Fruit fly (Drosophila melanogaster) whole organism, embryonic: Measurements from ENCODE around the gene CG15803.

Experiments
- B-H1 ChIP-seq: fragments of 200-800 bp; sonication (Bioruptor generic); IDR thresholded peaks from 3 replicates; pipeline ENCODE4 v1.3.6; 2022; ENCODE audit warnings: missing biosample characterization, missing genetic modification characterization
- CG10565 ChIP-seq: fragments of 200-800 bp; sonication (Bioruptor generic); optimal IDR thresholded peaks from 3 replicates; lab custom pipeline; 2016; ENCODE audit warnings: missing biosample characterization, mild to moderate bottlenecking, missing genetic modification characterization
- CG11093 ChIP-seq: fragments of 200-800 bp; sonication (Bioruptor generic); IDR thresholded peaks from 3 replicates; pipeline ENCODE4 v1.3.6; 2022; ENCODE audit warnings: missing biosample characterization, missing genetic modification characterization
- CG11695 ChIP-seq: fragments of 200-800 bp; sonication (Bioruptor generic); IDR thresholded peaks from 3 replicates; pipeline ENCODE4 v1.3.6; 2022; ENCODE audit warnings: missing biosample characterization, missing genetic modification characterization
- CG12219 ChIP-seq: fragments of 200-800 bp; sonication (Bioruptor generic); optimal IDR thresholded peaks from 3 replicates; lab custom pipeline; 2018; ENCODE audit warnings: missing biosample characterization, mild to moderate bottlenecking, missing genetic modification characterization
- CG12236 ChIP-seq: fragments of 200-800 bp; sonication (Bioruptor generic); optimal IDR thresholded peaks from 2 replicates; lab custom pipeline; 2016; ENCODE audit warnings: missing biosample characterization, missing genetic modification characterization
- CG14014 ChIP-seq: fragments of 200-800 bp; sonication (Bioruptor generic); IDR thresholded peaks from 2 replicates; pipeline ENCODE4 v1.3.6; 2022; ENCODE audit warnings: missing biosample characterization, missing genetic modification characterization
- CG14860 ChIP-seq: fragments of 200-800 bp; sonication (Bioruptor generic); IDR thresholded peaks from 3 replicates; pipeline ENCODE4 v1.3.6; 2022; ENCODE audit warnings: missing biosample characterization, missing genetic modification characterization; ENCODE audit not compliant: partially characterized antibody
- CG15514 ChIP-seq: fragments of 200-800 bp; sonication (Bioruptor generic); optimal IDR thresholded peaks from 3 replicates; lab custom pipeline; 2017; ENCODE audit warnings: missing biosample characterization, missing genetic modification characterization, mild to moderate bottlenecking, moderate library complexity, missing genetic modification reagents
- CG1602 ChIP-seq: fragments of 200-800 bp; sonication (Bioruptor generic); optimal IDR thresholded peaks from 3 replicates; lab custom pipeline; 2016; ENCODE audit warnings: missing biosample characterization, missing genetic modification characterization
- CG17802 ChIP-seq: fragments of 200-800 bp; sonication (Bioruptor generic); optimal IDR thresholded peaks from 2 replicates; lab custom pipeline; 2018; ENCODE audit warnings: missing biosample characterization, mild to moderate bottlenecking, missing genetic modification characterization, moderate library complexity
- CG17912 ChIP-seq: fragments of 200-800 bp; sonication (Bioruptor generic); optimal IDR thresholded peaks from 2 replicates; lab custom pipeline; 2018; ENCODE audit warnings: missing biosample characterization, mild to moderate bottlenecking, missing genetic modification characterization
- CG1832 ChIP-seq: fragments of 200-800 bp; sonication (Bioruptor generic); optimal IDR thresholded peaks from 2 replicates; lab custom pipeline; 2017; ENCODE audit warnings: missing biosample characterization, mild to moderate bottlenecking, missing genetic modification characterization, inconsistent platforms
- CG18599 ChIP-seq: fragments of 200-800 bp; sonication (Bioruptor generic); optimal IDR thresholded peaks from 3 replicates; lab custom pipeline; 2017; ENCODE audit warnings: missing biosample characterization, missing genetic modification characterization, mild to moderate bottlenecking, moderate library complexity, missing genetic modification reagents
- CG2199 ChIP-seq: fragments of 200-800 bp; sonication (Bioruptor generic); IDR thresholded peaks from 3 replicates; pipeline ENCODE4 v1.3.6; 2022; ENCODE audit warnings: missing biosample characterization, missing genetic modification characterization
- CG32532 ChIP-seq: fragments of 200-800 bp; sonication (Bioruptor generic); IDR thresholded peaks from 2 replicates; pipeline ENCODE4 v1.3.6; 2022; ENCODE audit warnings: missing biosample characterization, missing genetic modification characterization
- CG4360 ChIP-seq: fragments of 200-800 bp; sonication (Bioruptor generic); IDR thresholded peaks from 2 replicates; pipeline ENCODE4 v1.3.6; 2022; ENCODE audit warnings: missing biosample characterization, missing genetic modification characterization
- CG4424 ChIP-seq: fragments of 200-800 bp; sonication (Bioruptor generic); optimal IDR thresholded peaks from 3 replicates; lab custom pipeline; 2016; ENCODE audit warnings: missing biosample characterization, missing genetic modification characterization
- CG4820 ChIP-seq: fragments of 200-800 bp; sonication (Bioruptor generic); optimal IDR thresholded peaks from 3 replicates; lab custom pipeline; 2016; ENCODE audit warnings: missing biosample characterization, missing genetic modification characterization
- CG4854 ChIP-seq: fragments of 200-800 bp; sonication (Bioruptor generic); optimal IDR thresholded peaks from 2 replicates; lab custom pipeline; 2016; ENCODE audit warnings: missing biosample characterization, missing genetic modification characterization, inconsistent platforms
- CG6272 ChIP-seq: fragments of 200-800 bp; sonication (Bioruptor generic); IDR thresholded peaks from 2 replicates; pipeline ENCODE4 v1.3.6; 2022; ENCODE audit warnings: missing biosample characterization, missing genetic modification characterization
- CG7745 ChIP-seq: fragments of 200-800 bp; sonication (Bioruptor generic); optimal IDR thresholded peaks from 2 replicates; lab custom pipeline; 2018; ENCODE audit warnings: missing biosample characterization, mild to moderate bottlenecking, missing genetic modification characterization, moderate library complexity
- CHES-1-like ChIP-seq: fragments of 200-800 bp; sonication (Bioruptor generic); optimal IDR thresholded peaks from 2 replicates; lab custom pipeline; 2016; ENCODE audit warnings: missing biosample characterization, missing genetic modification characterization
- CoRest ChIP-seq: fragments of 200-800 bp; sonication (Bioruptor generic); optimal IDR thresholded peaks from 3 replicates; lab custom pipeline; 2018; ENCODE audit warnings: missing biosample characterization, mild to moderate bottlenecking, missing genetic modification characterization, moderate library complexity
- Doc2 ChIP-seq: fragments of 200-800 bp; sonication (Bioruptor generic); IDR thresholded peaks from 2 replicates; pipeline ENCODE4 v1.3.6; 2022; ENCODE audit warnings: missing biosample characterization, missing genetic modification characterization
- Doc3 ChIP-seq: fragments of 200-800 bp; sonication (Bioruptor generic); IDR thresholded peaks from 3 replicates; pipeline ENCODE4 v1.3.6; 2022; ENCODE audit warnings: missing biosample characterization, missing genetic modification characterization; ENCODE audit not compliant: partially characterized antibody
- Ets97D ChIP-seq: fragments of 200-800 bp; sonication (Bioruptor generic); optimal IDR thresholded peaks from 3 replicates; lab custom pipeline; 2016; ENCODE audit warnings: missing biosample characterization, missing genetic modification characterization
- GATAe ChIP-seq: fragments of 200-800 bp; sonication (Bioruptor generic); conservative IDR thresholded peaks from 2 replicates; pipeline ENCODE4 v1.3.6; 2022; ENCODE audit warnings: missing biosample characterization, missing genetic modification characterization
- Lhr ChIP-seq: fragments of 200-800 bp; sonication (Bioruptor generic); optimal IDR thresholded peaks from 3 replicates; lab custom pipeline; 2017; ENCODE audit warnings: mild to moderate bottlenecking, missing biosample characterization, missing genetic modification reagents, missing genetic modification characterization
- Med ChIP-seq: fragments of 200-800 bp; sonication (Bioruptor generic); peaks from one replicate; lab custom pipeline; 2016; ENCODE audit warnings: missing biosample characterization, missing genetic modification characterization, mild to moderate bottlenecking, inconsistent platforms, moderate library complexity
- NC2α ChIP-seq: fragments of 200-800 bp; sonication (Bioruptor generic); optimal IDR thresholded peaks from 2 replicates; lab custom pipeline; 2016; ENCODE audit warnings: missing biosample characterization, missing genetic modification characterization
- NK7.1 ChIP-seq: fragments of 200-800 bp; sonication (Bioruptor generic); optimal IDR thresholded peaks from 3 replicates; lab custom pipeline; 2016; ENCODE audit warnings: missing biosample characterization, missing genetic modification characterization
- Neu2 ChIP-seq: fragments of 200-800 bp; sonication (Bioruptor generic); optimal IDR thresholded peaks from 3 replicates; lab custom pipeline; 2016; ENCODE audit warnings: missing biosample characterization, missing genetic modification characterization, borderline replicate concordance
- ac ChIP-seq: fragments of 200-800 bp; sonication (Bioruptor generic); optimal IDR thresholded peaks from 3 replicates; lab custom pipeline; 2017; ENCODE audit warnings: missing biosample characterization, mild to moderate bottlenecking, missing genetic modification characterization
- ara ChIP-seq: fragments of 200-800 bp; sonication (Bioruptor generic); IDR thresholded peaks from 2 replicates; pipeline ENCODE4 v1.3.6; 2022; ENCODE audit warnings: missing biosample characterization, missing genetic modification characterization
- chif ChIP-seq, 2 experiments: fragments of 200-800 bp; sonication (Bioruptor generic); optimal IDR thresholded peaks; 3 replicates each; lab custom pipeline; 2016; ENCODE audit warnings: missing biosample characterization in 2 of 2, missing genetic modification characterization in 2 of 2
- crol ChIP-seq: fragments of 200-800 bp; sonication (Bioruptor generic); IDR thresholded peaks from 2 replicates; pipeline ENCODE4 v1.3.6; 2022; ENCODE audit warnings: missing biosample characterization, missing genetic modification characterization
- dm ChIP-seq: fragments of 200-800 bp; sonication (Bioruptor generic); optimal IDR thresholded peaks from 3 replicates; lab custom pipeline; 2016; ENCODE audit warnings: missing biosample characterization, missing genetic modification characterization
- grn ChIP-seq: fragments of 200-800 bp; sonication (Bioruptor generic); optimal IDR thresholded peaks from 3 replicates; lab custom pipeline; 2017; ENCODE audit warnings: missing biosample characterization, missing genetic modification characterization
- hkb ChIP-seq, 2 experiments: fragments of 200-800 bp in 1 of 2; fragments of >200 bp in 1 of 2; sonication (Bioruptor generic) in 1 of 2; IDR thresholded peaks in 1 of 2; optimal IDR thresholded peaks in 1 of 2; 2 replicates each; pipeline versions ENCODE4 v1.3.6 to Lab custom; 2017 to 2022; ENCODE audit warnings: missing biosample characterization in 1 of 2, missing genetic modification characterization in 1 of 2
- nmo ChIP-seq: fragments of 200-800 bp; sonication (Bioruptor generic); optimal IDR thresholded peaks from 2 replicates; lab custom pipeline; 2018; ENCODE audit warnings: missing biosample characterization, mild to moderate bottlenecking, missing genetic modification characterization, moderate library complexity
- odd ChIP-seq: fragments of 200-800 bp; sonication (Bioruptor generic); optimal IDR thresholded peaks from 2 replicates; lab custom pipeline; 2017; ENCODE audit warnings: missing biosample characterization, mild to moderate bottlenecking, missing genetic modification characterization
- scrt ChIP-seq: fragments of 200-800 bp; sonication (Bioruptor generic); optimal IDR thresholded peaks from 2 replicates; lab custom pipeline; 2018; ENCODE audit warnings: missing biosample characterization, mild to moderate bottlenecking, missing genetic modification characterization, moderate library complexity
- sens ChIP-seq: fragments of 200-800 bp; sonication (Bioruptor generic); peaks from one replicate; lab custom pipeline; 2016; ENCODE audit warnings: missing biosample characterization, missing genetic modification characterization
- sima ChIP-seq: fragments of 200-800 bp; sonication (Bioruptor generic); optimal IDR thresholded peaks from 2 replicates; lab custom pipeline; 2016; ENCODE audit warnings: missing biosample characterization, missing genetic modification characterization
- so ChIP-seq: fragments of 200-800 bp; sonication (Bioruptor generic); IDR thresholded peaks from 3 replicates; pipeline ENCODE4 v1.3.6; 2022; ENCODE audit warnings: missing biosample characterization, missing genetic modification characterization
- sqz ChIP-seq: fragments of 200-800 bp; sonication (Bioruptor generic); optimal IDR thresholded peaks from 3 replicates; lab custom pipeline; 2018; ENCODE audit warnings: missing biosample characterization, mild to moderate bottlenecking, missing genetic modification characterization
- tio ChIP-seq: fragments of 200-800 bp; sonication (Bioruptor generic); optimal IDR thresholded peaks from 2 replicates; lab custom pipeline; 2017; ENCODE audit warnings: missing biosample characterization, missing genetic modification characterization, inconsistent platforms
- wdn ChIP-seq: fragments of 200-800 bp; sonication (Bioruptor generic); IDR thresholded peaks from 2 replicates; pipeline ENCODE4 v1.3.6; 2022; ENCODE audit warnings: missing biosample characterization, missing genetic modification characterization

The CG15803 gene

DNA sequence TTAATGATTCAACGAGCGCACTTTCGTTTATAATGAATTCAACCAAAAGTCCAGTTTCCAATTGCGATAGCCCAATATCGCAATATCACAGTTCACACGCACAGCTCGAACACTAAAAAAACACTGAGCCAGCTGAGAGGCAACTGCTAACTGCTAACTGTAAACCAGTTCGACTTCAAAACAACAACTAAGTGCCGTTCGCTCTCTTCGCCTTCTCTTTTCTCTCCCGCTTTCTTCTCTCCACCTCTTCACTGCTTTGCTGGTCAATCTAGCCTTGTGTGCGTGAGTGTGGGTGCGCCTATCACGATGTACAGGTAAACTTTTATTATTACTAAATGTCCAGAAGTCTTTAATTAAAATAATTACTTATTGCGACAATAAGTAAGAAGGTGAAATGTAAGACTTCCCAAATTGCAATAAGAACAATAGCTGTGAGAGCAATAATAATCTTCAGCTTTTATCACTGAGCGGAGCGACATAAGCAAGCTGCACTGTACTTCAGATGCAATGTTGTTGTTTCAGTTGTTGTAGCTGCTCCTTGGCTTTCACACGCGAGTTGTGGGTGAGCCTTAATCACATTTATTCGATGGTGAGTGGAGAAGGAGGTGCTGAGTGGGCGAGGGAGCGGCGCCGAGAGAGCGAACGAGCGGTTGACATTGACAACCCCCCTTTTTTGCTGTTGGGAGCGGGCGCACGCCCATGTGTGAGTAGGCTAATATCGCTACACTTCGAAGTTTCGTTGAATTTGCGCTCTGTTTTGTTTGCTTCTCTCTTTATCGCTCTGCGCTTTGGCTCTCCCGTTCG is 36.5 kb upstream of the CG15803 start, which contains the start of gene Vti1b (continued):
- TF ChIP-seq sqz (GFP tag; lab: Kevin White, UChicago) (peak; percentile 48), ac (peak; percentile 74), CG12219 (GFP tag; lab: Kevin White, UChicago) (peak; percentile 92), NK7.1 (peak; percentile 83), dm (GFP tag; lab: Kevin White, UChicago) (peak; percentile 93), B-H1 (GFP tag; lab: Robert Waterston, UW) (peak; percentile 88), Lhr (GFP tag; lab: Kevin White, UChicago) (peak; percentile 73), crol (GFP tag; lab: Robert Waterston, UW) (peak; percentile 93), CG18599 (GFP tag; lab: Kevin White, UChicago) (peak; percentile 95), Med (GFP tag; lab: Kevin White, UChicago) (peak; percentile 98), NC2α (peak; percentile 89), CG4360 (GFP tag; lab: Robert Waterston, UW) (peak; percentile 82), ara (GFP tag; lab: Robert Waterston, UW) (peak; percentile 80), nmo (GFP tag; lab: Kevin White, UChicago) (peak; percentile 96), CG11695 (GFP tag; lab: Robert Waterston, UW) (peak; percentile 91), Doc3 (GFP tag; lab: Robert Waterston, UW) (no peak; the same call in 2 of the 3 replicates), grn (GFP tag; lab: Kevin White, UChicago) (peak; percentile 90), CG6272 (peak; percentile 88), so (GFP tag; lab: Robert Waterston, UW) (peak; percentile 93), CG1832 (GFP tag; lab: Kevin White, UChicago) (no peak), CG10565 (GFP tag; lab: Kevin White, UChicago) (peak; percentile 62), scrt (GFP tag; lab: Kevin White, UChicago) (peak; percentile 89), wdn (GFP tag; lab: Robert Waterston, UW) (peak; percentile 86), CG17802 (tag; lab: Kevin White, UChicago) (peak; percentile 86), GATAe (GFP tag; lab: Robert Waterston, UW) (peak; percentile 71), CG1602 (GFP tag; lab: Kevin White, UChicago) (peak; percentile 89), CHES-1-like (GFP tag; lab: Kevin White, UChicago) (peak; percentile 90), CG14014 (GFP tag; lab: Robert Waterston, UW) (peak; percentile 90), CG4820 (peak; percentile 95), sima (GFP tag; lab: Kevin White, UChicago) (no peak), Doc2 (GFP tag; lab: Robert Waterston, UW) (0 out of 2 replicates have a peak, but pooled peaks have one; percentile 32), CoRest (tag; lab: Kevin White, UChicago) (peak; percentile 95), CG2199 (GFP tag; lab: Robert Waterston, UW) (peak; percentile 71), CG4854 (GFP tag; lab: Kevin White, UChicago) (peak; percentile 90), Neu2 (GFP tag; lab: Kevin White, UChicago) (peak; percentile 41), chif (GFP tag; optimal IDR thresholded peaks at IDR 0.05; lab: Kevin White, UChicago) (peak; percentile 93 to 97), CG4424 (GFP tag; lab: Kevin White, UChicago) (peak; percentile 96), hkb (optimal IDR thresholded peaks at IDR 0.05; lab: Kevin White, UChicago) (no peak), hkb (GFP tag; IDR thresholded peaks at IDR 0.05; lab: Robert Waterston, UW) (peak; percentile 91), CG15514 (GFP tag; lab: Kevin White, UChicago) (peak; percentile 78), CG7745 (tag; lab: Kevin White, UChicago) (peak; percentile 31), CG14860 (GFP tag; lab: Robert Waterston, UW) (no peak), Ets97D (GFP tag; lab: Kevin White, UChicago) (peak; percentile 78), odd (GFP tag; lab: Kevin White, UChicago) (peak; percentile 85), CG32532 (GFP tag; lab: Robert Waterston, UW) (peak; percentile 87), tio (GFP tag; lab: Kevin White, UChicago) (peak; percentile 90), sens (GFP tag; lab: Kevin White, UChicago) (peak; percentile 98), CG17912 (peak; percentile 60), CG11093 (GFP tag; lab: Robert Waterston, UW) (peak; percentile 93), CG12236 (GFP tag; lab: Kevin White, UChicago) (peak; percentile 91)
